Worm (Caenorhabditis elegans): ENCODE measurements around the gene clc-22.

Gene clc-22

DNA sequence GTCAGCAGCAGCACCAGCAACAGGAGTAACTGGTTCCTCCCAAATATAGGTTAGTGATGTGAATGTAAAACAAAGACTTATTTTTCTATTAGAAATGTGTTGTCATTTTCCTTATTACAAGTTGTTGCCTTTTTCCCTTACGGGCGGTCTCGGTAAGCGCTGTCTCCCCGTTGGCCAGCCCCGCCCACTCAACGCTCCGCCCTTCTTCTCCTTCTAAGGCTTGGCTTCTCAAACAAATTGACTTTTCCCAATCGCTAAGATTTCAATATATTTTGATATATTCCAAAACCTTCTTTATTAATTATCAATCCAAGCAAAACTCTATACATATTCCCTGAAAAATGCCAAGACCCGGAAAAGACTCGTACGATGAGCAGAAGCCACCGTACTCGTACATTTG is 13.6 kb downstream of the clc-22 start, which contains the start of gene lin-31:
lin-31 (plus strand) TSS at position 237 of the 400 bp plus-strand sequence.
- no peak for TF ChIP-seq ets-4 (tag; optimal IDR thresholded peaks at IDR 0.05)
- no peak for TF ChIP-seq syd-9 (tag; optimal IDR thresholded peaks at IDR 0.05)
- peak; percentile 58 for TF ChIP-seq nfya-1 (tag; optimal IDR thresholded peaks at IDR 0.05)

DNA sequence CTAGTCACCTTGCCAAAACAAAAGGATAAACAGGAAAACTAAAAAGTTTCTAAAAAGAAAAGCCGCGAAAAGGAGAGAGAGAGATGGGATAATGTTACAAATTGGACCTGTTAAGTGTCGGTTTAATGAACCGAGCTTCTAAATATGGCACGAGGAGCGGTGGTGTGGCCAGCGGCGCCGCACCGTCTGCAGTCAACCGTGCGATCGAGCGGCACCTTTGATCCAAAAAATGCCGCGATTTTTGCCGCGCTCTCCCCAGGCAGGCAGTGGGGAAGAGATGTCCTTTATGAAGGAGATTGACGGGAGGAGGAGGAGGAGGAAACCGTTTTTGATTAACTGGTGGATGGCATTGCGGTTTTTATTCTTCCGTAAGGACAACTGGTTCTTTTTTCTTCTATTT is 15.5 kb downstream of the clc-22 start:
- TF ChIP-seq tbx-2 (tag; optimal IDR thresholded peaks at IDR 0.05): no peak
- TF ChIP-seq mec-3 (tag; optimal IDR thresholded peaks at IDR 0.05; ENCODE audit: borderline replicate concordance): no peak
- no peak for TF ChIP-seq nhr-11 (tag; optimal IDR thresholded peaks at IDR 0.05)
- no peak for TF ChIP-seq elt-2 (tag; optimal IDR thresholded peaks at IDR 0.05)
- no peak for TF ChIP-seq nhr-232 (tag; optimal IDR thresholded peaks at IDR 0.05)
- no peak for TF ChIP-seq nfya-1 (tag; optimal IDR thresholded peaks at IDR 0.05)
- no peak for TF ChIP-seq hlh-6 (tag; optimal IDR thresholded peaks at IDR 0.05)
- TF ChIP-seq K02D7.2 (tag; optimal IDR thresholded peaks at IDR 0.05): no peak
- TF ChIP-seq ahr-1 (tag; optimal IDR thresholded peaks at IDR 0.05): no peak
- TF ChIP-seq ama-1 (optimal IDR thresholded peaks at IDR 0.05): no peak
- no peak for TF ChIP-seq ceh-14 (tag; optimal IDR thresholded peaks at IDR 0.05)
- TF ChIP-seq ceh-18 (tag; optimal IDR thresholded peaks at IDR 0.05): no peak
- TF ChIP-seq pha-2 (tag; optimal IDR thresholded peaks at IDR 0.05): no peak
- no peak for TF ChIP-seq syd-9 (tag; optimal IDR thresholded peaks at IDR 0.05)
- TF ChIP-seq tbx-7 (tag; optimal IDR thresholded peaks at IDR 0.05): no peak
- no peak for TF ChIP-seq ceh-30 (tag; optimal IDR thresholded peaks at IDR 0.05)
- no peak for TF ChIP-seq F13H6.1 (tag; optimal IDR thresholded peaks at IDR 0.05)
- TF ChIP-seq T23F11.4 (GFP tag; optimal IDR thresholded peaks at IDR 0.05): no peak
- TF ChIP-seq ceh-6 (GFP tag; optimal IDR thresholded peaks at IDR 0.05): no peak
- TF ChIP-seq ceh-22 (tag; optimal IDR thresholded peaks at IDR 0.05): no peak

DNA sequence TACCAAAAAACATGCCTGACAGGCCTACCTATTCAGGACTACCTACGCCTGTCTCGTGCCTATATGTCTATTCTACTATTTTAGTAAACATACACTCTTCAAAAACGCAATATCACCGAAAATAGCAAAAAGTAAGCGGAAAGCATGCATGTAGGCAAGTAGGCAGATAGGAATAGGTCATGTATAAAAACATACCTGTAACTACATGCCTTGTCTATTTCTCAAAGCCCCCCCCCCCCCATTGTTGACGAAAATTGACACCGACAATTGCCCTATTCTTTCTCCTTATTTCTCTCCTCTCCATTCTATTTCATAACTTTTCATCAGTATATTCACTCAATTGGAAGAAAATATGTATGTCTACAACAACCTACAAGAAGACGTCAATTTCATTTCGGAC is 17.7 kb downstream of the clc-22 start:
- TF ChIP-seq ahr-1 (tag; optimal IDR thresholded peaks at IDR 0.05): no peak
- no peak for TF ChIP-seq ceh-45 (GFP tag; IDR thresholded peaks at IDR 0.05)
- TF ChIP-seq tbx-7 (tag; optimal IDR thresholded peaks at IDR 0.05): no peak
- no peak for TF ChIP-seq odd-2 (tag; optimal IDR thresholded peaks at IDR 0.05)
- no peak for TF ChIP-seq tbx-2 (tag; optimal IDR thresholded peaks at IDR 0.05)
- TF ChIP-seq nhr-11 (tag; optimal IDR thresholded peaks at IDR 0.05): no peak
- no peak for TF ChIP-seq ceh-9 (tag; optimal IDR thresholded peaks at IDR 0.05)
- TF ChIP-seq pag-3 (tag; optimal IDR thresholded peaks at IDR 0.05; ENCODE audit: borderline replicate concordance): no peak
- no peak for TF ChIP-seq pha-4 (tag; optimal IDR thresholded peaks at IDR 0.05)
- no peak for TF ChIP-seq sdc-2 (tag; optimal IDR thresholded peaks at IDR 0.05)
- TF ChIP-seq ztf-16 (tag; optimal IDR thresholded peaks at IDR 0.05): no peak
- TF ChIP-seq ceh-30 (tag; optimal IDR thresholded peaks at IDR 0.05): no peak
- TF ChIP-seq mec-3 (tag; optimal IDR thresholded peaks at IDR 0.05; ENCODE audit: borderline replicate concordance): no peak
- no peak for TF ChIP-seq K02D7.2 (tag; optimal IDR thresholded peaks at IDR 0.05)
- TF ChIP-seq C08G9.2 (tag; optimal IDR thresholded peaks at IDR 0.05): no peak
- TF ChIP-seq unc-86 (tag; optimal IDR thresholded peaks at IDR 0.05): no peak
- TF ChIP-seq elt-4 (tag; optimal IDR thresholded peaks at IDR 0.05): no peak
- no peak for TF ChIP-seq ceh-6 (GFP tag; optimal IDR thresholded peaks at IDR 0.05)
- no peak for TF ChIP-seq pha-2 (tag; optimal IDR thresholded peaks at IDR 0.05)
- no peak for TF ChIP-seq ceh-22 (tag; optimal IDR thresholded peaks at IDR 0.05)

DNA sequence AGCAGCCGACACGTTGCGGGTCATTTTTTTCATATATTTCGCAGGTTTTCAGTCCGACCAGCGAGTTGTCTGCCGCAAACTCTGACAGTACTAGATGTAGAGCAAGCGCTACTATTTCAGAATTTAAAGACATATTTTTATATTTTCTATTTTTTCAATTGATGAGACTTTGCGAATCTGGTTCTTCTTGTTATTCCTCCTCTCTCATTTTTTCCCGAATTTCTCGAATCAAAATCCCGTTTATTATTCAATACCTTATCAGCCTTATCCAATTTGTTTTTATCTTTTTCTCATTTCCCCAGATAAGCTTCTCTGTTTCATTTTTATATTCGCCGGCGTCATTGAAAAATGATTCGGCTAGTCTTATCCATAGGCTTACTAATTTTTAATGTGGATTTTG is 19.9 kb downstream of the clc-22 start, which contains the start of gene dos-2:
dos-2 (plus strand) TSS at position 301 of the 400 bp plus-strand sequence.
- TF ChIP-seq ceh-18 (tag; optimal IDR thresholded peaks at IDR 0.05) (no peak), gmeb-2 (tag; optimal IDR thresholded peaks at IDR 0.05) (no peak), madf-2 (tag; optimal IDR thresholded peaks at IDR 0.05) (no peak), ref-2 (tag; optimal IDR thresholded peaks at IDR 0.05) (no peak), ceh-2 (tag; optimal IDR thresholded peaks at IDR 0.05) (no peak), ceh-45 (GFP tag; IDR thresholded peaks at IDR 0.05) (no peak), ttx-3 (tag; optimal IDR thresholded peaks at IDR 0.05) (no peak), pha-2 (tag; optimal IDR thresholded peaks at IDR 0.05) (no peak), Y22D7AL.16 (tag; optimal IDR thresholded peaks at IDR 0.05) (no peak), tbx-2 (tag; optimal IDR thresholded peaks at IDR 0.05) (no peak), T23F11.4 (GFP tag; optimal IDR thresholded peaks at IDR 0.05) (no peak), elt-4 (tag; optimal IDR thresholded peaks at IDR 0.05) (no peak), pros-1 (tag; optimal IDR thresholded peaks at IDR 0.05) (no peak), nfya-1 (tag; optimal IDR thresholded peaks at IDR 0.05) (no peak), odd-2 (tag; optimal IDR thresholded peaks at IDR 0.05) (no peak), K09A11.1 (tag; optimal IDR thresholded peaks at IDR 0.05; ENCODE audit: insufficient read depth) (no peak), ceh-30 (tag; optimal IDR thresholded peaks at IDR 0.05) (no peak), ceh-19 (GFP tag; optimal IDR thresholded peaks at IDR 0.05) (no peak)
